Fruit fly (Drosophila melanogaster): Measurements from ENCODE around the gene amd.

The amd gene

DNA sequence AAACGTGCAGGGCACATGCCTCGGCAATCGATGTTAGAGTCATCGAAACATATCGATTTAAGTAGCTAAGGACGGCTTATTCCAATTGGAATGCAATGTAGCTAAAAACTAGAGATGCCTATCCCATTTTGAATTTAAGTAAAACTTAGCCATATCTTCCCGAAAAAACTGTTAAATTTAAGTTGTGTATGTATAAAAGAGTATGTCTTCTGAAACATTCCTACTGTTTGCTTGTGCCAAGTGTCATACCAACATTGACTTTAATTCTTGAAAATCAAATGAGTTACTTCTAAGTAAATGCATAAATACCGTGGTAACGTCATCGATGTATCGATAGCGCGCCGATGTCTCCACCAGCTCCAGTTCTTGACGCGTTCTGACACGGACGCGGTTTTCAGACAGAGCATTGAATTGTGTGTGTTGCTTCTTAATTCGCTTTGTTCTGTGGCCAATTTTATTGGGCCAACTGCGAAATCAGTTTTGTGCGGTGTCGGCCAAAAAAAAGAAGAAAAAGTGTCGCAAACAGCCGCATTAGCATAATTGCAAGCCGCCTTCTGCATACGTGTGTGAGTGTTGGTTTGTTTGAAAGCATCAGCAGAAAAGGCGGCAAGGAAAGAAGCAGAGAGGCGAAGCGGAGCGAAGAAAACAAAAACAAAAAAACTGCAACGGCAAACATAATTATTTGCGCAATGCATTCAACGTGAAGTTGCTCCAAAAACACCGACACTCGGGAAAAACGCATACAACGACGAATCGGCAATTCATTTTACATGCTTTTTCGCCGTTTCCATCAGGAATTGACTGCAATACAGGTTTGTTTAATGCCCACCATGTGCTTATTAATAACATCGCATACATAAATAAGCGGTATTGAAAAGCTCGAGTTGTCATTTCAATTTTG is 23.8 kb downstream of the amd start, which contains the start of gene brat (continued):
- TF ChIP-seq achi (GFP tag; optimal IDR thresholded peaks at IDR 0.05), result peak; percentile 38
- TF ChIP-seq spab (GFP tag; optimal IDR thresholded peaks at IDR 0.05), result no peak
- TF ChIP-seq topi (GFP tag; optimal IDR thresholded peaks at IDR 0.05), result peak; percentile 65
- peak; percentile 54 for TF ChIP-seq CG10631 (GFP tag; optimal IDR thresholded peaks at IDR 0.05)
- peak; percentile 57 for TF ChIP-seq Hr4 (GFP tag; optimal IDR thresholded peaks at IDR 0.05)
- TF ChIP-seq CG8632 (GFP tag; optimal IDR thresholded peaks at IDR 0.05), result no peak
- peak; percentile 85 for TF ChIP-seq fkh (GFP tag; optimal IDR thresholded peaks at IDR 0.05)
- no peak for TF ChIP-seq CG11762 (GFP tag; optimal IDR thresholded peaks at IDR 0.05; ENCODE audit: insufficient read depth)
- no peak for TF ChIP-seq Eip93F (GFP tag; optimal IDR thresholded peaks at IDR 0.05)

DNA sequence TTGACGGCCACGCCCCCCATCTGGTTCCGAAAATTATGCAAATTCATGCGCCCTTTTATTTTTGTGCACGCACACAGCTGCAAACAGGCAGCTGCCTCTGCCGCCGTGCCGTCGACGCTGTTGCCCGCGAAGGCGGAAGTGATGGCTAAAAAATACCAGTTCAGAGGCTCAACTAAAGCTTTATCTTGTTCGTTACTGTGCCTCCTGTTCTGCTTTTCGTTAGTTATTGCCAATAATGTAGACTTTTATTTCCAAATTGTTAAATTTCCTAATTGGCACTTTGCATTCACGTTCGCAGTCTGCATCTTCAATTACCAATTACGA is 24.4 kb downstream of the amd start:
- no peak for TF ChIP-seq CG8632 (GFP tag; optimal IDR thresholded peaks at IDR 0.05)
- no peak for TF ChIP-seq svp (GFP tag)
- TF ChIP-seq CG11294 (GFP tag; IDR thresholded peaks at IDR 0.05), result no peak
- TF ChIP-seq CG8319 (GFP tag; optimal IDR thresholded peaks at IDR 0.05), result no peak
- 0 out of 3 replicates have a peak, but pooled peaks have one; percentile 4 for TF ChIP-seq eg (GFP tag; IDR thresholded peaks at IDR 0.05)
- TF ChIP-seq CG15336 (GFP tag; IDR thresholded peaks at IDR 0.05), result no peak
- no peak for TF ChIP-seq CG7368 (GFP tag; optimal IDR thresholded peaks at IDR 0.05)
- no peak for TF ChIP-seq CG4318 (GFP tag; optimal IDR thresholded peaks at IDR 0.05)
- peak; percentile 2 for TF ChIP-seq Hr39 (GFP tag; optimal IDR thresholded peaks at IDR 0.05)
- TF ChIP-seq OdsH (GFP tag; optimal IDR thresholded peaks at IDR 0.05), result no peak
- TF ChIP-seq CG3919 (GFP tag; optimal IDR thresholded peaks at IDR 0.05), result no peak
- no peak for TF ChIP-seq cyc (GFP tag; optimal IDR thresholded peaks at IDR 0.05)
- TF ChIP-seq Sox102F (GFP tag; optimal IDR thresholded peaks at IDR 0.05), result no peak
- no peak for TF ChIP-seq Hr4 (GFP tag; optimal IDR thresholded peaks at IDR 0.05)
- TF ChIP-seq fd59A (GFP tag; optimal IDR thresholded peaks at IDR 0.05), result no peak
- no peak for TF ChIP-seq achi (GFP tag; optimal IDR thresholded peaks at IDR 0.05)
- no peak for TF ChIP-seq CG11902 (GFP tag; optimal IDR thresholded peaks at IDR 0.05)
- no peak for TF ChIP-seq Eip75B (GFP tag; optimal IDR thresholded peaks at IDR 0.05)
- TF ChIP-seq dsx (GFP tag; optimal IDR thresholded peaks at IDR 0.05; ENCODE audit: poor library complexity, severe bottlenecking), result no peak
- no peak for TF ChIP-seq Smox (GFP tag; optimal IDR thresholded peaks at IDR 0.05)
- TF ChIP-seq Ets21C (GFP tag; optimal IDR thresholded peaks at IDR 0.05), result no peak
- peak; percentile 60 for TF ChIP-seq Eip78C (GFP tag)

DNA sequence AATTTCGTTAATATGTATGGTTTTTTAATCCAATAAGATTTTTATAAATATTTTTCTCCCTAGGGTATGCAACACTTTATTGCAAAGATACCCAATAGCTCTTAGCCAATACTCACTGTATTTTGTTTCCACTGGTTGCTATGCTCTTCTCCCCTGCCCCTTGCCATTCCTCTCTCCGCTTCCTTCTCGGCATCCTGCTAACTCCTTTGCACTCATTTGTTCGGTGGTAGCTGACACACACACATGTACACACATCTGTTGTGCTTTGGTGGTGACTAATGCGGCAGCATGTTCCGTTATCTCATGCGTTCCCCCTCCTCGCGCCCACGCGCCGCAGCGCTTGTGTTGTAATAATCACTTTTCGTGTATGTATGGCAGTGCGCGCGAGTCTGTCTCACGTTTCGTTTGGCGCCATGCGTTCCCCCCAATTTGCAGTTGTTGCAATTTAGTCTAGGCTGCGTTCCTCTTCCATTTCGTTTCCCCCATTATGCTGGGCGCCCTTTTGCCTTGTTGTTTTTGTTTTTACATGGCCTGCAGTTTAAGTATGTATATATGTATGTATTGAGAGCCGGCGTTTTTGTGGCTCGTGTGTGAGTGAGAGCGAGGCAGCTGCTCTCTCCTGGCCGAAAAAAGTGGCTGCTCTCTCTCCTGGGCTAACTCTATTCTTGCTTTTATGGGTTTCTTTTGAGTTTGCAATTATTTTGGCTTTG is 25.0 kb downstream of the amd start, which contains the start of gene Polr1D:
Gene Polr1D, minus strand, starts transcription at position 420 of the 710 bp plus-strand sequence.
- TF ChIP-seq eg (GFP tag; IDR thresholded peaks at IDR 0.05) (peak; percentile 11; the same call in 1 of the 3 replicates), CG11762 (GFP tag; optimal IDR thresholded peaks at IDR 0.05; ENCODE audit: insufficient read depth) (no peak), Lpt (GFP tag; optimal IDR thresholded peaks at IDR 0.05) (peak; percentile 50), CG6854 (GFP tag; optimal IDR thresholded peaks at IDR 0.05) (peak; percentile 47), vri (GFP tag; optimal IDR thresholded peaks at IDR 0.05) (peak; percentile 95), CG32006 (GFP tag; optimal IDR thresholded peaks at IDR 0.05) (peak; percentile 38), CG6276 (GFP tag; optimal IDR thresholded peaks at IDR 0.05) (no peak), Sox14 (GFP tag; optimal IDR thresholded peaks at IDR 0.05) (peak; percentile 10), CG6792 (GFP tag; optimal IDR thresholded peaks at IDR 0.05) (peak; percentile 14), fkh (GFP tag; optimal IDR thresholded peaks at IDR 0.05) (no peak), CG8119 (GFP tag; IDR thresholded peaks at IDR 0.05) (0 out of 3 replicates have a peak, but pooled peaks have one; percentile 30), dsx (GFP tag; optimal IDR thresholded peaks at IDR 0.05; ENCODE audit: poor library complexity, severe bottlenecking) (peak; percentile 48), CG3919 (GFP tag; optimal IDR thresholded peaks at IDR 0.05) (peak; percentile 51), Hr4 (GFP tag; optimal IDR thresholded peaks at IDR 0.05) (peak; percentile 35), CG1621 (tag; optimal IDR thresholded peaks at IDR 0.05) (peak; percentile 34), ss (GFP tag; optimal IDR thresholded peaks at IDR 0.05) (peak; percentile 26 to 71), achi (GFP tag; optimal IDR thresholded peaks at IDR 0.05) (peak; percentile 60), fd85E (GFP tag; optimal IDR thresholded peaks at IDR 0.05) (no peak), CG6808 (GFP tag; optimal IDR thresholded peaks at IDR 0.05) (peak; percentile 26), CG34406 (GFP tag; optimal IDR thresholded peaks at IDR 0.05) (peak; percentile 39), Hr38 (GFP tag; optimal IDR thresholded peaks at IDR 0.05) (no peak), CG3032 (tag; optimal IDR thresholded peaks at IDR 0.05) (no peak), Eip93F (GFP tag; optimal IDR thresholded peaks at IDR 0.05) (no peak), Met (GFP tag; optimal IDR thresholded peaks at IDR 0.05) (peak; percentile 43), salr (GFP tag; optimal IDR thresholded peaks at IDR 0.05) (peak in 1 of 2 experiments; percentile 26)
